Worm (Caenorhabditis elegans) whole organism, L1 larva: Measurements from ENCODE around the gene tcer-1.

Experiments used
- C16A3.4 ChIP-seq: fragments of 150-350 bp; optimal IDR thresholded peaks from 2 replicates; lab custom pipeline; 2014; ENCODE audit warnings: missing biosample characterization, missing genetic modification characterization
- C34B4.2 ChIP-seq: sonication (generic microtip); optimal IDR thresholded peaks from 2 replicates; lab custom pipeline; 2017; ENCODE audit warnings: mild to moderate bottlenecking, missing genetic modification characterization, missing compliant biosample characterization
- F16B12.6 ChIP-seq: fragments of 150-350 bp; optimal IDR thresholded peaks from 2 replicates; lab custom pipeline; 2014; ENCODE audit warnings: missing biosample characterization, missing genetic modification characterization
- ama-1 ChIP-seq: fragments of 150-350 bp; optimal IDR thresholded peaks from 2 replicates; lab custom pipeline; 2014
- blmp-1 ChIP-seq: fragments of 150-350 bp; optimal IDR thresholded peaks from 2 replicates; lab custom pipeline; 2014; ENCODE audit warnings: missing biosample characterization, missing genetic modification characterization
- ceh-82 ChIP-seq, 3 experiments: fragments of 150-350 bp in 1 of 3; sonication (generic microtip) in 2 of 3; optimal IDR thresholded peaks; 2 replicates each; lab custom pipeline; 2014 to 2017; ENCODE audit warnings: missing biosample characterization in 3 of 3, missing genetic modification characterization in 3 of 3
- ceh-88 ChIP-seq: fragments of 200-800 bp; sonication (Bioruptor generic); IDR thresholded peaks from 2 replicates; pipeline ENCODE4 v1.3.6; 2022; ENCODE audit warnings: missing genetic modification characterization, missing compliant biosample characterization
- ceh-90 ChIP-seq: sonication (generic microtip); optimal IDR thresholded peaks from 2 replicates; lab custom pipeline; 2016; ENCODE audit warnings: missing genetic modification characterization, missing compliant biosample characterization
- dpl-1 ChIP-seq, 3 experiments: fragments of 150-350 bp in 2 of 3; sonication (generic microtip) in 1 of 3; optimal IDR thresholded peaks; 2 replicates each; lab custom pipeline; 2014 to 2017; ENCODE audit warnings: missing biosample characterization in 3 of 3, missing genetic modification characterization in 3 of 3, missing genetic modification reagents in 3 of 3
- efl-1 ChIP-seq, 4 experiments: fragments of 150-350 bp; optimal IDR thresholded peaks in 3 of 4; peaks in 1 of 4; 1 replicate in 1 of 4; 2 replicates in 3 of 4; lab custom pipeline; 2014; ENCODE audit warnings: missing biosample characterization in 2 of 4, missing genetic modification characterization in 2 of 4, missing genetic modification reagents in 2 of 4
- elt-2 ChIP-seq: sonication (generic microtip); optimal IDR thresholded peaks from 2 replicates; lab custom pipeline; 2016; ENCODE audit warnings: missing genetic modification characterization, mild to moderate bottlenecking, inconsistent platforms, missing compliant biosample characterization, missing genetic modification reagents
- elt-3 ChIP-seq, 6 experiments: fragments of 150-350 bp in 1 of 6; sonication (generic microtip); optimal IDR thresholded peaks; 2 replicates each; lab custom pipeline; 2017 to 2018; ENCODE audit warnings: missing biosample characterization in 6 of 6, missing genetic modification characterization in 6 of 6, inconsistent platforms in 1 of 6
- fkh-8 ChIP-seq: sonication (generic microtip); optimal IDR thresholded peaks from 2 replicates; lab custom pipeline; 2016; ENCODE audit warnings: mild to moderate bottlenecking, missing genetic modification characterization, missing compliant biosample characterization
- fos-1 ChIP-seq: fragments of 150-350 bp; optimal IDR thresholded peaks from 2 replicates; lab custom pipeline; 2014; ENCODE audit warnings: missing biosample characterization, missing genetic modification characterization
- hlh-17 ChIP-seq: fragments of 200-800 bp; sonication (Bioruptor generic); optimal IDR thresholded peaks from 2 replicates; lab custom pipeline; 2018; ENCODE audit warnings: missing genetic modification characterization, mild to moderate bottlenecking, missing compliant biosample characterization, moderate library complexity, borderline replicate concordance
- isw-1 ChIP-seq: fragments of 200-800 bp; sonication (Bioruptor generic); IDR thresholded peaks from 2 replicates; pipeline ENCODE4 v1.3.6; 2022; ENCODE audit warnings: missing genetic modification characterization, missing compliant biosample characterization
- lin-14 ChIP-seq: fragments of 200-800 bp; sonication (Bioruptor generic); optimal IDR thresholded peaks from 2 replicates; lab custom pipeline; 2018; ENCODE audit warnings: mild to moderate bottlenecking, missing genetic modification characterization, moderate library complexity, missing compliant biosample characterization
- lin-15B ChIP-seq: fragments of 150-350 bp; sonication (generic microtip); optimal IDR thresholded peaks from 3 replicates; lab custom pipeline; 2014; ENCODE audit warnings: missing biosample characterization, missing genetic modification characterization
- lin-35 ChIP-seq, 2 experiments: fragments of 150-350 bp; optimal IDR thresholded peaks; 2 replicates each; lab custom pipeline; 2014; ENCODE audit warnings: missing biosample characterization in 2 of 2, missing genetic modification characterization in 2 of 2, missing genetic modification reagents in 2 of 2
- lsy-2 ChIP-seq, 2 experiments: fragments of 150-350 bp; optimal IDR thresholded peaks; 2 replicates each; lab custom pipeline; 2014; ENCODE audit warnings: missing biosample characterization in 2 of 2, missing genetic modification characterization in 2 of 2
- mdl-1 ChIP-seq, 2 experiments: fragments of 150-350 bp; optimal IDR thresholded peaks; 2 replicates each; lab custom pipeline; 2014 to 2017; ENCODE audit warnings: missing biosample characterization in 2 of 2, missing genetic modification characterization in 2 of 2, inconsistent platforms in 1 of 2
- mef-2 ChIP-seq: fragments of 150-350 bp; optimal IDR thresholded peaks from 2 replicates; lab custom pipeline; 2014; ENCODE audit warnings: missing biosample characterization, missing genetic modification characterization
- mep-1 ChIP-seq: fragments of 150-350 bp; optimal IDR thresholded peaks from 2 replicates; lab custom pipeline; 2014; ENCODE audit warnings: missing biosample characterization, missing genetic modification characterization
- nhr-20 ChIP-seq: sonication (generic microtip); optimal IDR thresholded peaks from 2 replicates; lab custom pipeline; 2016; ENCODE audit warnings: mild to moderate bottlenecking, missing genetic modification characterization, missing compliant biosample characterization
- nhr-47 ChIP-seq: sonication (generic microtip); optimal IDR thresholded peaks from 2 replicates; lab custom pipeline; 2016; ENCODE audit warnings: mild to moderate bottlenecking, missing genetic modification characterization, moderate library complexity, missing compliant biosample characterization
- nhr-71 ChIP-seq: sonication (generic microtip); optimal IDR thresholded peaks from 2 replicates; lab custom pipeline; 2016; ENCODE audit warnings: mild to moderate bottlenecking, missing genetic modification characterization, moderate library complexity, missing compliant biosample characterization
- nhr-85 ChIP-seq: sonication (generic microtip); peaks from one replicate; lab custom pipeline; 2016; ENCODE audit warnings: missing genetic modification characterization, inconsistent platforms, missing compliant biosample characterization
- nhr-90 ChIP-seq: sonication (generic microtip); optimal IDR thresholded peaks from 2 replicates; lab custom pipeline; 2016; ENCODE audit warnings: mild to moderate bottlenecking, missing genetic modification characterization, missing compliant biosample characterization; ENCODE audit not compliant: poor library complexity
- pag-3 ChIP-seq: sonication (generic microtip); optimal IDR thresholded peaks from 2 replicates; lab custom pipeline; 2017; ENCODE audit warnings: missing genetic modification characterization, mild to moderate bottlenecking, missing compliant biosample characterization, antibody characterized with exemption, borderline replicate concordance; ENCODE audit not compliant: insufficient read depth
- pax-3 ChIP-seq: fragments of 200-800 bp; sonication (Bioruptor generic); optimal IDR thresholded peaks from 2 replicates; lab custom pipeline; 2018; ENCODE audit warnings: mild to moderate bottlenecking, missing genetic modification characterization, moderate library complexity, missing compliant biosample characterization
- pqm-1 ChIP-seq: sonication (generic microtip); optimal IDR thresholded peaks from 3 replicates; lab custom pipeline; 2017; ENCODE audit warnings: missing biosample characterization, missing genetic modification characterization
- skn-1 ChIP-seq: fragments of 150-350 bp; optimal IDR thresholded peaks from 2 replicates; lab custom pipeline; 2014; ENCODE audit warnings: missing biosample characterization, missing genetic modification characterization
- snu-23 ChIP-seq: sonication (generic microtip); optimal IDR thresholded peaks from 2 replicates; lab custom pipeline; 2016; ENCODE audit warnings: missing genetic modification characterization, missing compliant biosample characterization
- sup-37 ChIP-seq: fragments of 200-800 bp; sonication (Bioruptor generic); optimal IDR thresholded peaks from 2 replicates; lab custom pipeline; 2018; ENCODE audit warnings: mild to moderate bottlenecking, missing genetic modification characterization, missing compliant biosample characterization
- unc-62 ChIP-seq: fragments of 150-350 bp; optimal IDR thresholded peaks from 2 replicates; lab custom pipeline; 2014; ENCODE audit warnings: missing biosample characterization, missing genetic modification reagents, missing genetic modification characterization
- unc-98 ChIP-seq: fragments of 200-800 bp; sonication (Bioruptor generic); IDR thresholded peaks from 2 replicates; pipeline ENCODE4 v1.3.6; 2022; ENCODE audit warnings: missing genetic modification characterization, missing compliant biosample characterization
- xbp-1 ChIP-seq: sonication (generic microtip); optimal IDR thresholded peaks from 2 replicates; lab custom pipeline; 2016; ENCODE audit warnings: missing genetic modification characterization, missing compliant biosample characterization
- zip-4 ChIP-seq: fragments of 200-800 bp; sonication (Bioruptor generic); optimal IDR thresholded peaks from 2 replicates; lab custom pipeline; 2018; ENCODE audit warnings: mild to moderate bottlenecking, missing genetic modification characterization, moderate library complexity, missing compliant biosample characterization

tcer-1 gene

DNA sequence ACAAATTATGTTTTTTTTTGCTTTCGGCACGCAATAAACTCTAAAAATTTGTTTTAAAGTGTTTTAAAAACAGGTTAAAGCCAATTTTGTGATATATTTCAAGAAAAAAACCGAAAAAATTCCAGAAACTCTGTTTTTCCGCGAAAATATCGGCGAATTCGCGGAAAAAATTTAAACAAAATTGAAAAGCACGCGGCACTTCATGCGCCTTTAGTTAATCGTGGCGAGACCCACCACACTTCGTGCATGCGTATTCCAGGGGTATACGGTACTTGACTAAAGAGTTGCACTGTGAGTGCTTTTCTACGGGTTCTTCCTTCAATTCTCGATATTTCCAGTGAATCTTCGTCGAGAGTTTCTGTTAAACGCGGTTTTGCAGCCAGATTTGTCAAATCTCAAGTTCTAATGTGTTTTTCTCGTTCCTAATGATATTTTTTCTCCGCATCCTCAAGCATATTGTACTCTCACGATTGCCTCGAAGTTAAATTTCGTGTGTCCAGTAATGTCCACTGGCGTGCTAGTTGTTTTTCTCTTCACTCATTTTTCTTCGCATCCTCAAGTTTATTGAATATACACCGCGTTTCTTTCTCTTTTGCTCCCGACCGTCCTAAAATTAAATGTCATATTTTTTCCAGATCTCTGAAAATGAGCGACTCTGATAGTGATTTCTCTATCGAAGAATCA, 12.1 kb downstream of the tcer-1 start, which contains the start of gene cin-4:
Gene cin-4 (plus strand): TSS at position 634 of the 684 bp plus-strand sequence.
- TF ChIP-seq fos-1 (tag; lab: Kevin White, UChicago) (no peak), isw-1 (GFP tag; lab: Robert Waterston, UW) (no peak), ama-1 (no peak), mef-2 (tag; lab: Kevin White, UChicago) (no peak), pag-3 (no peak), C16A3.4 (no peak), ceh-88 (GFP tag; lab: Robert Waterston, UW) (no peak), unc-98 (GFP tag; lab: Robert Waterston, UW) (no peak), C34B4.2 (tag; lab: Kevin White, UChicago) (no peak), hlh-17 (no peak)

DNA sequence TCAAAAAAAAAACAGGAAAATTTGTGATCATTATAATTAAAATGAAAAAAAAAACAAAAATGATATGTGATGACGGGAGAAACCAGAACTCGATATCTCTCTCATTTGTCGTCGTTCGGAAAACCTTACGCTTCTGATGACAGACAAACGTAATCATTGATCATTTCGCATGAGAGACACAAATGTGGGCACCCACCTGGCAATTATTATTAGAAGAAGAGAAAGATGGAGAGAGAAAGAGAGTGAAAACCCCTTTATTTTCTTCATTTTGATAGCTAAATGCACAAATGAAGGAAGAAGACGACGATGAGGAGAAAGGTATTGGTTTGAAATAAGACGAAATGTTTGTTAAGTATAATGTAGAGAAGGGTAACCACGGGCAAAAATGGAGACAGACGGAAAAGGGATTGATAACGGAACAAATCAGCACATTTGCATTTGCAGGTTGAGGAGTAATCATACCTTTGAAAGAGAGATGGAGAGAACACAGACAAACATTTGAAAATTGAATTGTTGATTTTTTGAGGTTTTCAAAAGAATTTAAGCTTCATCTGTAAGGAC, 18.7 kb downstream of the tcer-1 start:
- TF ChIP-seq nhr-20 (tag; lab: Kevin White, UChicago), result peak; percentile 17
- TF ChIP-seq elt-2, result peak; percentile 61
- TF ChIP-seq nhr-90 (tag; lab: Kevin White, UChicago), result no peak
- TF ChIP-seq efl-1 (optimal IDR thresholded peaks at IDR 0.05; lab: Kevin White, UChicago), result no peak
- TF ChIP-seq efl-1 (GFP tag; optimal IDR thresholded peaks at IDR 0.05 in 1 of 2; lab: Kevin White, UChicago), result peak in 1 of 2 experiments; percentile 22
- no peak for TF ChIP-seq pqm-1 (tag; lab: Kevin White, UChicago)
- peak in 1 of 2 experiments; percentile 6 for TF ChIP-seq lsy-2 (tag; optimal IDR thresholded peaks at IDR 0.05; lab: Kevin White, UChicago)
- TF ChIP-seq blmp-1 (tag; lab: Kevin White, UChicago), result peak; percentile 33
- TF ChIP-seq lin-35 (GFP tag; optimal IDR thresholded peaks at IDR 0.05; lab: Kevin White, UChicago), result peak in 1 of 2 experiments; percentile 36

DNA sequence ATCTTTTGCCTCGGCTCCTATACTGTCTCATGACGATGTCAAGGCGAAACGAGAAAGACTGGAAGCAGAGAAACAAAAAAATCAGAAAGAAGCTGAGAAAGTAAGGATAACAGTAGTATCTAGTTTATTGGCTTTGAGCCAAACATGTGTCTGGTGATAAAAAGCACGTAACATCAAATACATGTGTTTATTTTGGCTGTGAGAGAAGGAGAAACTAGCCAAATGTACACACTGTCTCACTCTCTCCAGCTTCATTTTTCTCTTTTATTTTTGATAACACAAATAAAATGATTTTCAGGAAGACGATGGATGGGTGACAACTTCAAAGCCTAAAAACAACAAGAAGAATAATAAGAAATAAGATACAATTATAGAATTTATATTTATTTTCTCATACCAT, 20.3 kb downstream of the tcer-1 start:
- TF ChIP-seq efl-1 (optimal IDR thresholded peaks at IDR 0.05; lab: Kevin White, UChicago) (no peak), efl-1 (GFP tag; optimal IDR thresholded peaks at IDR 0.05 in 1 of 2; lab: Kevin White, UChicago) (peak in 1 of 2 experiments; percentile 79), zip-4 (no peak), dpl-1 (GFP tag; optimal IDR thresholded peaks at IDR 0.05; lab: Kevin White, UChicago) (no peak), pax-3 (tag; lab: Kevin White, UChicago) (no peak), isw-1 (GFP tag; lab: Robert Waterston, UW) (no peak)

- TF ChIP-seq efl-1 (optimal IDR thresholded peaks at IDR 0.05; lab: Kevin White, UChicago) (peak; percentile 37 to 43), efl-1 (GFP tag; optimal IDR thresholded peaks at IDR 0.05 in 1 of 2; lab: Kevin White, UChicago) (peak; percentile 28 to 78), mep-1 (tag; lab: Kevin White, UChicago) (peak; percentile 44), snu-23 (GFP tag; lab: Kevin White, UChicago) (peak; percentile 38), nhr-47 (peak; percentile 10), xbp-1 (tag; lab: Kevin White, UChicago) (peak; percentile 17), isw-1 (GFP tag; lab: Robert Waterston, UW) (peak; percentile 2; the same call in 1 of the 2 replicates), mdl-1 (tag; optimal IDR thresholded peaks at IDR 0.05; lab: Kevin White, UChicago) (no peak), blmp-1 (tag; lab: Kevin White, UChicago) (peak; percentile 52), dpl-1 (GFP tag; optimal IDR thresholded peaks at IDR 0.05; lab: Kevin White, UChicago) (peak; percentile 6 to 48 (median 12)), elt-3 (tag; optimal IDR thresholded peaks at IDR 0.05; lab: Kevin White, UChicago) (no peak), sup-37 (GFP tag; lab: Kevin White, UChicago) (no peak), F16B12.6 (tag; lab: Kevin White, UChicago) (peak; percentile 17), lin-35 (GFP tag; optimal IDR thresholded peaks at IDR 0.05; lab: Kevin White, UChicago) (peak; percentile 30 to 64), lsy-2 (tag; optimal IDR thresholded peaks at IDR 0.05; lab: Kevin White, UChicago) (peak; percentile 25 to 80), ceh-90 (no peak), lin-15B (tag; lab: Kevin White, UChicago) (peak; percentile 60), unc-98 (GFP tag; lab: Robert Waterston, UW) (no peak), C16A3.4 (peak; percentile 21), nhr-20 (tag; lab: Kevin White, UChicago) (peak; percentile 43), lin-14 (GFP tag; lab: Kevin White, UChicago) (peak; percentile 51), fkh-8 (tag; lab: Kevin White, UChicago) (no peak), elt-2 (peak; percentile 10), nhr-71 (tag; lab: Kevin White, UChicago) (peak; percentile 34), ceh-82 (tag; optimal IDR thresholded peaks at IDR 0.05; lab: Kevin White, UChicago) (peak in 1 of 3 experiments; percentile 13), nhr-85 (tag; lab: Kevin White, UChicago) (peak; percentile 70), skn-1 (peak; percentile 15), unc-62 (GFP tag; lab: Kevin White, UChicago) (no peak)
Measured at ce11 chrII:7024897-7025852, 24.7 kb downstream of the tcer-1 start, which contains the start of gene znf-598. TSS of gene znf-598 (plus strand) at chrII:7025802.
